Worm (Caenorhabditis elegans): ENCODE data around the gene nhx-6.

ce11 chrII:1654917-1655316 lies 15.7 kb upstream of the nhx-6 start, which contains the start of gene btb-12:
- TF ChIP-seq sdz-38 (tag; optimal IDR thresholded peaks at IDR 0.05) (no peak), Y79H2A.3 (GFP tag; conservative IDR thresholded peaks at IDR 0.05) (no peak), atf-7 (tag; optimal IDR thresholded peaks at IDR 0.05) (no peak), unc-62 (GFP tag; optimal IDR thresholded peaks at IDR 0.05) (no peak)
